Worm (Caenorhabditis elegans): ENCODE data around the gene dmsr-1.

Gene dmsr-1

DNA sequence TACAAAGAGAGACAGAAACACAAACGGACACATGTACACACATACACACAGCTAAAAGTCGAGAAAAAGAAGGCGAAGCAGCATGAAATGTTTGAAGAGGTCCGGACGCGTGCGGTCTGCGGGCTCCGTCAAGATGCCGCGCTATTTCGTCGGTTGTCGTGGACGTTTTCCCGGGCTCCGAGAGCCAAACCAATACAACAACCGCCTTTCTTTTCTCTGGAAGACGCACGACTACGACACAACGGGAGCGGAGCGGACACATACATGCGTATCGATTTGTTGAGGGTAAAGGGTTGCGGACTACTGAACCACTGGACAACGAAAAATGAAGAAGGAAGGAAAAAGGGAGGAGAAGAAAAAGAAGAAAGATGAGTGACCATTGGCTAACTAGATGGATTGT is 6.8 kb downstream of the dmsr-1 start:
- TF ChIP-seq hmbx-1 (tag; optimal IDR thresholded peaks at IDR 0.05) (no peak), hmg-4 (GFP tag; optimal IDR thresholded peaks at IDR 0.05) (peak; percentile 25)

DNA sequence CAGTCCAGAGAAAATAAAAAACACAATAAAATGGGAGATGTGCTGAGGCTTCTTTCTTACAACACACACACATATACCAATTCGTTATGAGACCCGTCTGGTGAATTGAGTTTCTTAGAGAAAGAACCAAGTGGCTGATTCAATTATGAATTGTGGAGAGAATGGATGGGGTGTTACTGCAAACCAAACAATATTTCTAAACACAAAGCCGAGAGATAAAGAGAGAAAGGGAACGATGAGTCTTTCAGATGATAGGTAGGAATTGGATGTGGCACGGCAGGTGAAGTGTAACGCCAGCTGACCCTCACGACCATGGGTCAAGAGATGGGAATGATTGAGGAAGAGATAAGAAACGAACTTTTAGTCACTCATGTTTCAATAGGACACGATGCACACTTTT is 7.7 kb downstream of the dmsr-1 start, which contains the start of gene mig-17:
Gene mig-17, plus strand, starts transcription at position 389 of the 400 bp plus-strand sequence.
- TF ChIP-seq aly-1 (tag; optimal IDR thresholded peaks at IDR 0.05): no peak
- no peak for TF ChIP-seq ceh-13 (GFP tag; optimal IDR thresholded peaks at IDR 0.05)
- TF ChIP-seq sea-1 (GFP tag; conservative IDR thresholded peaks at IDR 0.05): no peak
- no peak for TF ChIP-seq tra-4 (tag; optimal IDR thresholded peaks at IDR 0.05)
- TF ChIP-seq hnd-1 (tag; optimal IDR thresholded peaks at IDR 0.05): no peak
- no peak for TF ChIP-seq hmg-4 (GFP tag; optimal IDR thresholded peaks at IDR 0.05)
- no peak for TF ChIP-seq pes-1 (GFP tag; IDR thresholded peaks at IDR 0.05)
- TF ChIP-seq B0310.2 (tag; optimal IDR thresholded peaks at IDR 0.05): no peak
- no peak for TF ChIP-seq tbx-11 (GFP tag; IDR thresholded peaks at IDR 0.05)
- TF ChIP-seq flt-1 (GFP tag; IDR thresholded peaks at IDR 0.05): no peak
- TF ChIP-seq scrt-1 (GFP tag; IDR thresholded peaks at IDR 0.05): no peak
- no peak for TF ChIP-seq F13C5.2 (tag; optimal IDR thresholded peaks at IDR 0.05)
- no peak for TF ChIP-seq ets-7 (tag; optimal IDR thresholded peaks at IDR 0.05)

ce11 chrV:11449404-11449803 is 10.8 kb downstream of the dmsr-1 start:
- TF ChIP-seq aly-1 (tag; optimal IDR thresholded peaks at IDR 0.05) (no peak), scrt-1 (GFP tag; IDR thresholded peaks at IDR 0.05) (no peak), pes-1 (GFP tag; IDR thresholded peaks at IDR 0.05) (no peak), ama-1 (optimal IDR thresholded peaks at IDR 0.05) (no peak), hnd-1 (tag; optimal IDR thresholded peaks at IDR 0.05) (no peak)

- TF ChIP-seq pes-1 (GFP tag; IDR thresholded peaks at IDR 0.05) (no peak), ama-1 (optimal IDR thresholded peaks at IDR 0.05) (no peak), ceh-36 (tag; optimal IDR thresholded peaks at IDR 0.05) (no peak), ceh-13 (GFP tag; optimal IDR thresholded peaks at IDR 0.05) (no peak), flt-1 (GFP tag; IDR thresholded peaks at IDR 0.05) (no peak), F13C5.2 (tag; optimal IDR thresholded peaks at IDR 0.05) (no peak), tra-4 (tag; optimal IDR thresholded peaks at IDR 0.05) (no peak), B0310.2 (tag; optimal IDR thresholded peaks at IDR 0.05) (no peak), ets-7 (tag; optimal IDR thresholded peaks at IDR 0.05) (no peak), hnd-1 (tag; optimal IDR thresholded peaks at IDR 0.05) (no peak), sea-1 (GFP tag; conservative IDR thresholded peaks at IDR 0.05) (no peak), scrt-1 (GFP tag; IDR thresholded peaks at IDR 0.05) (no peak), tbx-11 (GFP tag; IDR thresholded peaks at IDR 0.05) (no peak), hmbx-1 (tag; optimal IDR thresholded peaks at IDR 0.05) (no peak), tbx-37 (GFP tag; conservative IDR thresholded peaks at IDR 0.05) (no peak), aly-1 (tag; optimal IDR thresholded peaks at IDR 0.05) (no peak), hmg-4 (GFP tag; optimal IDR thresholded peaks at IDR 0.05) (no peak)
Measured at ce11 chrV:11450257-11450656, 11.7 kb downstream of the dmsr-1 start, which contains the start of gene col-156. Gene col-156, minus strand, starts transcription at chrV:11450357.

DNA sequence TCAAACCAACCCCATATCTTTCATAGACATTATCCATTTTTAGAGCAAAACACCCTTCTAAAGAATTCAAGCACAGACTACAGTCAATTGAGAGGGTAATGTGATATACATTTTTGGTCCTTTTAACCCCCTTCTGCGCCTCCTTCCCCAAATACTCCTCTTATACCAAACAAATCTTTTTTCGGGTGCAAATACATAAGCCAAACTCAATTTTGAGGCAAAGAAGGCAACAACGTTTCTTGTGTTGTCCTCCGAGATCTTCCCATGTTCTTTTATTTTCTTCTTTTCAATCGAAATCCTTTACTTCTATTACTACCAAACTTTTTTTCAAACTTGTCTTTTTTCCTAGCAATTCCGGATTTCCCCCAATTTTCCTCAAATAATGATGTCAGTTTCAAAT is 16.4 kb downstream of the dmsr-1 start:
- TF ChIP-seq B0310.2 (tag; optimal IDR thresholded peaks at IDR 0.05) (no peak), sea-1 (GFP tag; conservative IDR thresholded peaks at IDR 0.05) (no peak), hmbx-1 (tag; optimal IDR thresholded peaks at IDR 0.05) (no peak), ets-7 (tag; optimal IDR thresholded peaks at IDR 0.05) (no peak), tbx-11 (GFP tag; IDR thresholded peaks at IDR 0.05) (no peak), flt-1 (GFP tag; IDR thresholded peaks at IDR 0.05) (no peak), hnd-1 (tag; optimal IDR thresholded peaks at IDR 0.05) (no peak), ceh-36 (tag; optimal IDR thresholded peaks at IDR 0.05) (no peak), F13C5.2 (tag; optimal IDR thresholded peaks at IDR 0.05) (no peak), aly-1 (tag; optimal IDR thresholded peaks at IDR 0.05) (no peak), tbx-37 (GFP tag; conservative IDR thresholded peaks at IDR 0.05) (no peak), pes-1 (GFP tag; IDR thresholded peaks at IDR 0.05) (no peak), tra-4 (tag; optimal IDR thresholded peaks at IDR 0.05) (no peak), hmg-4 (GFP tag; optimal IDR thresholded peaks at IDR 0.05) (no peak), scrt-1 (GFP tag; IDR thresholded peaks at IDR 0.05) (no peak), ama-1 (optimal IDR thresholded peaks at IDR 0.05) (no peak), ceh-13 (GFP tag; optimal IDR thresholded peaks at IDR 0.05) (no peak)

DNA sequence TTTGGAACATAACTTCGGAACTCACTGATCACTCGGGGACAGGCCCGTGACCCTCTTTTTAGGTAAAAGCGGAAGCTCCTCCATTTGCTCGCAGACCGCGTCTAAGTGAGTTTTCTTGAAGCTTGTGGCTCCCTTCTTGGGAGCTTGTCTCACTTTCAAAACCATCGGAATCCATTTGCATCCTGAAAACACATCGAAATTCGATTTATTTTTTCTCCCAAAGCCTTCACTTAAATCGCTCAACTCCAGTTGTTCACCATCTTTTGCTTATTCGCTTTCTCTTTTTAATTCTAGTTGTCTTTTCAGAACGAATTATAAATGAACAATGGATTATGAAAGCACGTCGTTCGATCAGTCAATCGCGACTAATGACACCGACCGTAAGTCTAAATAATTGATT is 20.7 kb downstream of the dmsr-1 start, which contains the start of gene T11F9.1:
Gene T11F9.1, plus strand, starts transcription at position 301 of the 400 bp plus-strand sequence.
- TF ChIP-seq tbx-37 (GFP tag; conservative IDR thresholded peaks at IDR 0.05) (no peak), flt-1 (GFP tag; IDR thresholded peaks at IDR 0.05) (no peak), ceh-36 (tag; optimal IDR thresholded peaks at IDR 0.05) (no peak), tbx-11 (GFP tag; IDR thresholded peaks at IDR 0.05) (no peak), hmg-4 (GFP tag; optimal IDR thresholded peaks at IDR 0.05) (no peak), scrt-1 (GFP tag; IDR thresholded peaks at IDR 0.05) (no peak)

ce11 chrV:11462963-11463453 is 24.4 kb downstream of the dmsr-1 start, which contains the start of gene zipt-16:
Gene zipt-16, plus strand, starts transcription at chrV:11463013.
- no peak for TF ChIP-seq ceh-36 (tag; optimal IDR thresholded peaks at IDR 0.05)
- TF ChIP-seq hnd-1 (tag; optimal IDR thresholded peaks at IDR 0.05): no peak
- no peak for TF ChIP-seq F13C5.2 (tag; optimal IDR thresholded peaks at IDR 0.05)
- no peak for TF ChIP-seq pes-1 (GFP tag; IDR thresholded peaks at IDR 0.05)
- TF ChIP-seq hmbx-1 (tag; optimal IDR thresholded peaks at IDR 0.05): no peak
- no peak for TF ChIP-seq tra-4 (tag; optimal IDR thresholded peaks at IDR 0.05)
- TF ChIP-seq aly-1 (tag; optimal IDR thresholded peaks at IDR 0.05): no peak
- no peak for TF ChIP-seq flt-1 (GFP tag; IDR thresholded peaks at IDR 0.05)
- no peak for TF ChIP-seq sea-1 (GFP tag; conservative IDR thresholded peaks at IDR 0.05)
- no peak for TF ChIP-seq hmg-4 (GFP tag; optimal IDR thresholded peaks at IDR 0.05)
- no peak for TF ChIP-seq tbx-11 (GFP tag; IDR thresholded peaks at IDR 0.05)
- no peak for TF ChIP-seq ceh-13 (GFP tag; optimal IDR thresholded peaks at IDR 0.05)
- no peak for TF ChIP-seq ets-7 (tag; optimal IDR thresholded peaks at IDR 0.05)
- no peak for TF ChIP-seq B0310.2 (tag; optimal IDR thresholded peaks at IDR 0.05)
- no peak for TF ChIP-seq ama-1 (optimal IDR thresholded peaks at IDR 0.05)
- no peak for TF ChIP-seq tbx-37 (GFP tag; conservative IDR thresholded peaks at IDR 0.05)
- no peak for TF ChIP-seq scrt-1 (GFP tag; IDR thresholded peaks at IDR 0.05)
